1 fruit fly cellular context compared by ENCODE assay signal in the genomic region with DNA sequence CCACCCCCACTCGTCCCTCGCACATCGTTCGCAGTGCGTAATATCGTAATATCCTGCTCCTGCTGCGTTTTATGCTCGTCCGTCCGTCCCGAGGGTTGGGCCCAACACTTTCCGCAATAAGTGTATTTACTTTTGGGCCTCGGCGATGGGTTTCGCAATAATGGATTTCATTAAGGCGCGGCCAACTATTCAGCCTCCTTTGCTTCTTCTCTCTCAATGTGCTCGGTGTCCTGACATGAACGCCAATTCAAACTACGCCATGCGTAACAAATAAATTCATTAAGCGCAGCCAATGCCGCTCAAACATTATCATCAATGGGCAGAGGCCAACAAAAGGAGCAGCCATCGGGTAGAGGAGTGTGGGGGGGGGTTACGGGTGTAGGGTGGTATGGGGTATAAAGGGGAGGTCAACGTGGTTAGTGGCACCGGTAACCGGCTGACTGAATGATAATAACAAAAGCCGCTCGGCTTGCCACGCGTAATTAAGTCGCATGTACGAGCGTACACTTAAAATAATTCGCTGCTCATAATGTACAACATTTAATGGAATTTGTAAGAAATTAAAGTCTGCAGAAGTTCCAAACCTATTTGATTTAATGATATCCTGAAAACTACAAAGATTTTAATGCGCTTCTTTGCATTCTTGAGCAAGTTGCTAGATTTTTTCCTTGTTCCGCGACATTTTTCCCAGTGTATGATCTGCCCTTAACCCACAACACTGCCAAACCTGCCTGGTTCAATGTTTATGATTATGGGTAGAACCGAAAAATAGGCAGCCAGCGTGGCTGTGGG.
A peak's percentile ranks its signal among the peaks of the same experiment; 100 is the strongest.
TF ChIP-seq lines count a peak whose summit lies in the region.

No protein-coding gene starts in this region.

TF ChIP-seq in whole organism, embryonic, 481 proteins besides CTCF, POLR2A, EP300 and RAD21 (continued from another document and continues in another):
- TF ChIP-seq pb (GFP tag; optimal IDR thresholded peaks at IDR 0.05; lab: Kevin White, UChicago) = no peak
- TF ChIP-seq bigmax (GFP tag; optimal IDR thresholded peaks at IDR 0.05; lab: Kevin White, UChicago) = no peak
- TF ChIP-seq sima (GFP tag; optimal IDR thresholded peaks at IDR 0.05; lab: Kevin White, UChicago) = no peak
- TF ChIP-seq Dp (GFP tag; optimal IDR thresholded peaks at IDR 0.05; lab: Kevin White, UChicago) = no peak
- no peak for TF ChIP-seq Scr (GFP tag; IDR thresholded peaks at IDR 0.05; lab: Robert Waterston, UW; ENCODE audit: partially characterized antibody)
- TF ChIP-seq run (tag; optimal IDR thresholded peaks at IDR 0.05; lab: Kevin White, UChicago) = no peak
- no peak for TF ChIP-seq zen2 (GFP tag; IDR thresholded peaks at IDR 0.05; lab: Robert Waterston, UW; ENCODE audit: partially characterized antibody)
- TF ChIP-seq gcm (GFP tag; optimal IDR thresholded peaks at IDR 0.05; lab: Kevin White, UChicago) = no peak
- TF ChIP-seq Meics (GFP tag; optimal IDR thresholded peaks at IDR 0.05; lab: Kevin White, UChicago) = peak; percentile 40
- TF ChIP-seq CG8944 (GFP tag; optimal IDR thresholded peaks at IDR 0.05; lab: Kevin White, UChicago) = peak; percentile 48
- TF ChIP-seq CG10267 (tag; optimal IDR thresholded peaks at IDR 0.05; lab: Kevin White, UChicago) = peak; percentile 32
- TF ChIP-seq br (optimal IDR thresholded peaks at IDR 0.05; lab: Kevin White, UChicago) = no peak
- TF ChIP-seq nmo (GFP tag; optimal IDR thresholded peaks at IDR 0.05; lab: Kevin White, UChicago) = peak; percentile 62
- no peak for TF ChIP-seq jigr1 (GFP tag; IDR thresholded peaks at IDR 0.05; lab: Robert Waterston, UW)
- no peak for TF ChIP-seq fu2 (GFP tag; optimal IDR thresholded peaks at IDR 0.05; lab: Kevin White, UChicago)
- no peak for TF ChIP-seq Vsx1 (GFP tag; optimal IDR thresholded peaks at IDR 0.05; lab: Kevin White, UChicago)
- TF ChIP-seq kay (GFP tag; optimal IDR thresholded peaks at IDR 0.05; lab: Kevin White, UChicago) = peak; percentile 17
- TF ChIP-seq pita (GFP tag; optimal IDR thresholded peaks at IDR 0.05; lab: Kevin White, UChicago) = no peak
- TF ChIP-seq Tbp (GFP tag; optimal IDR thresholded peaks at IDR 0.05; lab: Kevin White, UChicago) = no peak
- peak; percentile 38 for TF ChIP-seq pnt (GFP tag; optimal IDR thresholded peaks at IDR 0.05; lab: Kevin White, UChicago)
- TF ChIP-seq CG11560 (tag; IDR thresholded peaks at IDR 0.05; lab: Robert Waterston, UW) = no peak
- no peak for TF ChIP-seq da (GFP tag; optimal IDR thresholded peaks at IDR 0.05; lab: Kevin White, UChicago)
- no peak for TF ChIP-seq Hr39 (optimal IDR thresholded peaks at IDR 0.05; lab: Kevin White, UChicago)
- TF ChIP-seq CG7556 (GFP tag; optimal IDR thresholded peaks at IDR 0.05; lab: Kevin White, UChicago) = peak; percentile 18
- no peak for TF ChIP-seq Spps (tag; optimal IDR thresholded peaks at IDR 0.05; lab: Kevin White, UChicago)
- no peak; the same call in 1 of the 2 replicates for TF ChIP-seq onecut (GFP tag; IDR thresholded peaks at IDR 0.05; lab: Robert Waterston, UW)
- no peak for TF ChIP-seq Gug (GFP tag; IDR thresholded peaks at IDR 0.05; lab: Robert Waterston, UW)
- TF ChIP-seq CG8765 (GFP tag; IDR thresholded peaks at IDR 0.05; lab: Robert Waterston, UW) = 0 out of 2 replicates have a peak, but pooled peaks have one; percentile 15
- TF ChIP-seq CHES-1-like (GFP tag; optimal IDR thresholded peaks at IDR 0.05; lab: Kevin White, UChicago) = no peak
- TF ChIP-seq hb (GFP tag; IDR thresholded peaks at IDR 0.05; lab: Robert Waterston, UW; ENCODE audit: partially characterized antibody) = 0 out of 3 replicates have a peak, but pooled peaks have one; percentile 37
- TF ChIP-seq CG9797 (GFP tag; optimal IDR thresholded peaks at IDR 0.05; lab: Kevin White, UChicago) = no peak
- TF ChIP-seq corto (GFP tag; optimal IDR thresholded peaks at IDR 0.05; lab: Kevin White, UChicago) = no peak
- peak; percentile 29 to 50 for TF ChIP-seq chif (GFP tag; optimal IDR thresholded peaks at IDR 0.05; lab: Kevin White, UChicago)
- TF ChIP-seq org-1 (GFP tag; optimal IDR thresholded peaks at IDR 0.05; lab: Kevin White, UChicago) = peak; percentile 3
- TF ChIP-seq CG1792 (GFP tag; optimal IDR thresholded peaks at IDR 0.05; lab: Kevin White, UChicago) = peak; percentile 11
- TF ChIP-seq TFAM (GFP tag; optimal IDR thresholded peaks at IDR 0.05; lab: Kevin White, UChicago) = no peak
- peak; percentile 43 for TF ChIP-seq CG13424 (tag; optimal IDR thresholded peaks at IDR 0.05; lab: Kevin White, UChicago)
- peak; percentile 23 for TF ChIP-seq CG9609 (GFP tag; optimal IDR thresholded peaks at IDR 0.05; lab: Kevin White, UChicago)
- TF ChIP-seq Taf1 (GFP tag; IDR thresholded peaks at IDR 0.05; lab: Robert Waterston, UW) = no peak; the same call in 1 of the 2 replicates
- TF ChIP-seq HLHmδ (GFP tag; optimal IDR thresholded peaks at IDR 0.05; lab: Kevin White, UChicago) = no peak
- no peak for TF ChIP-seq wek (GFP tag; optimal IDR thresholded peaks at IDR 0.05; lab: Kevin White, UChicago)
- peak; percentile 49 for TF ChIP-seq Ada2b (GFP tag; IDR thresholded peaks at IDR 0.05; lab: Robert Waterston, UW)
- TF ChIP-seq CG7987 (GFP tag; optimal IDR thresholded peaks at IDR 0.05; lab: Kevin White, UChicago) = no peak
- TF ChIP-seq CG9727 (GFP tag; optimal IDR thresholded peaks at IDR 0.05; lab: Kevin White, UChicago) = peak; percentile 62
- no peak for TF ChIP-seq Nf-YB (GFP tag; optimal IDR thresholded peaks at IDR 0.05; lab: Kevin White, UChicago)
- TF ChIP-seq CG17612 (GFP tag; IDR thresholded peaks at IDR 0.05; lab: Robert Waterston, UW) = no peak
- TF ChIP-seq CG8359 (GFP tag; optimal IDR thresholded peaks at IDR 0.05; lab: Kevin White, UChicago; ENCODE audit: borderline replicate concordance) = no peak
- TF ChIP-seq Jarid2 (GFP tag; optimal IDR thresholded peaks at IDR 0.05; lab: Kevin White, UChicago) = no peak
- no peak for TF ChIP-seq MTF-1 (GFP tag; optimal IDR thresholded peaks at IDR 0.05; lab: Kevin White, UChicago; ENCODE audit: borderline replicate concordance)
- TF ChIP-seq fd102C (GFP tag; optimal IDR thresholded peaks at IDR 0.05; lab: Kevin White, UChicago) = no peak
- TF ChIP-seq crc (GFP tag; optimal IDR thresholded peaks at IDR 0.05; lab: Kevin White, UChicago) = no peak
- TF ChIP-seq Eip74EF (GFP tag; optimal IDR thresholded peaks at IDR 0.05; lab: Kevin White, UChicago) = peak in 1 of 2 experiments; percentile 18
- peak; percentile 52; the same call in 1 of the 2 replicates for TF ChIP-seq ranshi (GFP tag; IDR thresholded peaks at IDR 0.05; lab: Robert Waterston, UW)
- TF ChIP-seq CG3995 (GFP tag; optimal IDR thresholded peaks at IDR 0.05; lab: Kevin White, UChicago) = no peak
- TF ChIP-seq ro (GFP tag; IDR thresholded peaks at IDR 0.05; lab: Robert Waterston, UW) = no peak
- no peak for TF ChIP-seq mld (GFP tag; IDR thresholded peaks at IDR 0.05; lab: Robert Waterston, UW; ENCODE audit: partially characterized antibody)
- TF ChIP-seq Abd-B (GFP tag; optimal IDR thresholded peaks at IDR 0.05; lab: Kevin White, UChicago) = peak; percentile 14
- TF ChIP-seq sna (GFP tag; IDR thresholded peaks at IDR 0.05; lab: Robert Waterston, UW; ENCODE audit: partially characterized antibody) = no peak
- peak; percentile 20 for TF ChIP-seq Bteb2 (GFP tag; optimal IDR thresholded peaks at IDR 0.05; lab: Kevin White, UChicago)
- no peak; the same call in 1 of the 2 replicates for TF ChIP-seq CG31441 (GFP tag; IDR thresholded peaks at IDR 0.05; lab: Robert Waterston, UW)
- no peak for TF ChIP-seq CG4282 (GFP tag; optimal IDR thresholded peaks at IDR 0.05; lab: Kevin White, UChicago)
- no peak for TF ChIP-seq h (optimal IDR thresholded peaks at IDR 0.05; lab: Kevin White, UChicago)
- no peak for TF ChIP-seq CG16815 (GFP tag; optimal IDR thresholded peaks at IDR 0.05; lab: Kevin White, UChicago)
- TF ChIP-seq pan (optimal IDR thresholded peaks at IDR 0.05; lab: Kevin White, UChicago) = no peak
- peak in 1 of 2 experiments; percentile 55 for TF ChIP-seq pan (GFP tag; optimal IDR thresholded peaks at IDR 0.05 in 1 of 2, IDR thresholded peaks at IDR 0.05 in 1 of 2)
- TF ChIP-seq lmd (GFP tag; IDR thresholded peaks at IDR 0.05; lab: Robert Waterston, UW) = peak; percentile 52; the same call in 1 of the 2 replicates
- TF ChIP-seq D19A (tag; optimal IDR thresholded peaks at IDR 0.05; lab: Kevin White, UChicago) = peak; percentile 42
- TF ChIP-seq Six4 (GFP tag; optimal IDR thresholded peaks at IDR 0.05; lab: Kevin White, UChicago) = peak; percentile 40
- peak; percentile 43 for TF ChIP-seq mam (GFP tag; optimal IDR thresholded peaks at IDR 0.05; lab: Kevin White, UChicago)
- TF ChIP-seq ttk (GFP tag; IDR thresholded peaks at IDR 0.05; lab: Robert Waterston, UW) = no peak
- peak; percentile 50 for TF ChIP-seq lilli (GFP tag; optimal IDR thresholded peaks at IDR 0.05; lab: Kevin White, UChicago)
- TF ChIP-seq maf-S (GFP tag; optimal IDR thresholded peaks at IDR 0.05; lab: Kevin White, UChicago) = no peak
- TF ChIP-seq CG2202 (tag; optimal IDR thresholded peaks at IDR 0.05; lab: Kevin White, UChicago) = no peak
- no peak for TF ChIP-seq CG14050 (GFP tag; IDR thresholded peaks at IDR 0.05; lab: Robert Waterston, UW)
- no peak for TF ChIP-seq mirr (GFP tag; optimal IDR thresholded peaks at IDR 0.05; lab: Kevin White, UChicago)
- no peak for TF ChIP-seq repo (GFP tag; optimal IDR thresholded peaks at IDR 0.05; lab: Kevin White, UChicago)
- TF ChIP-seq eyg (GFP tag; optimal IDR thresholded peaks at IDR 0.05; lab: Kevin White, UChicago) = no peak
- no peak for TF ChIP-seq oc (tag; optimal IDR thresholded peaks at IDR 0.05; lab: Kevin White, UChicago)
- TF ChIP-seq ems (GFP tag; optimal IDR thresholded peaks at IDR 0.05; lab: Kevin White, UChicago) = no peak
- no peak for TF ChIP-seq CG3726 (GFP tag; IDR thresholded peaks at IDR 0.05; lab: Robert Waterston, UW)
- no peak for TF ChIP-seq gsb (GFP tag; IDR thresholded peaks at IDR 0.05; lab: Robert Waterston, UW)
- no peak for TF ChIP-seq inv (GFP tag; IDR thresholded peaks at IDR 0.05; lab: Robert Waterston, UW; ENCODE audit: partially characterized antibody)
- no peak for TF ChIP-seq CG1832 (GFP tag; optimal IDR thresholded peaks at IDR 0.05; lab: Kevin White, UChicago)
- TF ChIP-seq CG1529 (GFP tag; optimal IDR thresholded peaks at IDR 0.05; lab: Kevin White, UChicago) = peak; percentile 25
- TF ChIP-seq usp (GFP tag; optimal IDR thresholded peaks at IDR 0.05; lab: Kevin White, UChicago) = no peak
- no peak for TF ChIP-seq Dip3 (GFP tag; optimal IDR thresholded peaks at IDR 0.05; lab: Kevin White, UChicago)
- TF ChIP-seq CG4854 (GFP tag; optimal IDR thresholded peaks at IDR 0.05; lab: Kevin White, UChicago) = peak; percentile 25
- TF ChIP-seq CG8089 (GFP tag; optimal IDR thresholded peaks at IDR 0.05; lab: Kevin White, UChicago) = no peak
- no peak for TF ChIP-seq NC2β (GFP tag; optimal IDR thresholded peaks at IDR 0.05; lab: Kevin White, UChicago)
- TF ChIP-seq CG14965 (GFP tag; optimal IDR thresholded peaks at IDR 0.05; lab: Kevin White, UChicago; ENCODE audit: borderline replicate concordance) = no peak
- TF ChIP-seq CG8290 (GFP tag; optimal IDR thresholded peaks at IDR 0.05; lab: Kevin White, UChicago) = no peak
- TF ChIP-seq CG8290 (tag; optimal IDR thresholded peaks at IDR 0.05; lab: Kevin White, UChicago) = no peak
- no peak for TF ChIP-seq GATAe (GFP tag; conservative IDR thresholded peaks at IDR 0.05; lab: Robert Waterston, UW)
- no peak for TF ChIP-seq ftz-f1 (GFP tag; optimal IDR thresholded peaks at IDR 0.05; lab: Kevin White, UChicago)
- no peak for TF ChIP-seq grn (GFP tag; optimal IDR thresholded peaks at IDR 0.05; lab: Kevin White, UChicago)
- no peak for TF ChIP-seq shn (GFP tag; optimal IDR thresholded peaks at IDR 0.05; lab: Kevin White, UChicago)
- TF ChIP-seq zen (tag; optimal IDR thresholded peaks at IDR 0.05; lab: Kevin White, UChicago) = peak; percentile 9
- TF ChIP-seq CG33213 (GFP tag; optimal IDR thresholded peaks at IDR 0.05; lab: Kevin White, UChicago) = no peak
- TF ChIP-seq ac (GFP tag; optimal IDR thresholded peaks at IDR 0.05; lab: Kevin White, UChicago) = no peak
- no peak for TF ChIP-seq CG6854 (GFP tag; optimal IDR thresholded peaks at IDR 0.05; lab: Kevin White, UChicago)
- no peak for TF ChIP-seq CG3163 (GFP tag; optimal IDR thresholded peaks at IDR 0.05; lab: Kevin White, UChicago)
- TF ChIP-seq CG12391 (tag; optimal IDR thresholded peaks at IDR 0.05; lab: Kevin White, UChicago) = peak; percentile 54
- TF ChIP-seq chm (GFP tag; IDR thresholded peaks at IDR 0.05; lab: Robert Waterston, UW) = no peak
- peak; percentile 6 for TF ChIP-seq CG33557 (GFP tag; optimal IDR thresholded peaks at IDR 0.05; lab: Kevin White, UChicago)
- TF ChIP-seq CG9817 (tag; optimal IDR thresholded peaks at IDR 0.05; lab: Kevin White, UChicago) = no peak
- peak; percentile 55 for TF ChIP-seq grau (tag; optimal IDR thresholded peaks at IDR 0.05; lab: Kevin White, UChicago)
- no peak for TF ChIP-seq CG17568 (GFP tag; optimal IDR thresholded peaks at IDR 0.05; lab: Kevin White, UChicago)
- no peak for TF ChIP-seq pzg (GFP tag; optimal IDR thresholded peaks at IDR 0.05; lab: Kevin White, UChicago)
- no peak for TF ChIP-seq psq (GFP tag; optimal IDR thresholded peaks at IDR 0.05; lab: Kevin White, UChicago)
- TF ChIP-seq ab (GFP tag; optimal IDR thresholded peaks at IDR 0.05; lab: Kevin White, UChicago) = no peak
- no peak for TF ChIP-seq CG34376 (GFP tag; optimal IDR thresholded peaks at IDR 0.05; lab: Kevin White, UChicago)
- TF ChIP-seq Lim3 (GFP tag; IDR thresholded peaks at IDR 0.05; lab: Robert Waterston, UW) = no peak
- no peak for TF ChIP-seq Atf3 (GFP tag; optimal IDR thresholded peaks at IDR 0.05; lab: Kevin White, UChicago)
- TF ChIP-seq klu (GFP tag; IDR thresholded peaks at IDR 0.05; lab: Robert Waterston, UW) = no peak
- TF ChIP-seq Side (GFP tag; optimal IDR thresholded peaks at IDR 0.05; lab: Kevin White, UChicago) = no peak
- TF ChIP-seq stc (GFP tag; IDR thresholded peaks at IDR 0.05; lab: Robert Waterston, UW) = 0 out of 2 replicates have a peak, but pooled peaks have one; percentile 26
- TF ChIP-seq crp (GFP tag; optimal IDR thresholded peaks at IDR 0.05; lab: Kevin White, UChicago) = no peak
- TF ChIP-seq rib (GFP tag; IDR thresholded peaks at IDR 0.05; lab: Robert Waterston, UW) = no peak
- no peak for TF ChIP-seq wor (GFP tag; IDR thresholded peaks at IDR 0.05; lab: Robert Waterston, UW)
- TF ChIP-seq CG17359 (tag; optimal IDR thresholded peaks at IDR 0.05; lab: Kevin White, UChicago) = peak; percentile 8
- peak; percentile 30 for TF ChIP-seq CG18619 (GFP tag; optimal IDR thresholded peaks at IDR 0.05; lab: Kevin White, UChicago)
- TF ChIP-seq Pdp1 (GFP tag; optimal IDR thresholded peaks at IDR 0.05; lab: Kevin White, UChicago) = peak in 1 of 2 experiments; percentile 59
- peak; percentile 26 for TF ChIP-seq CG3407 (GFP tag; optimal IDR thresholded peaks at IDR 0.05; lab: Kevin White, UChicago)
- TF ChIP-seq CG12769 (tag; optimal IDR thresholded peaks at IDR 0.05; lab: Kevin White, UChicago) = peak; percentile 18
